Worm (Caenorhabditis elegans) whole organism, early embryonic: Measurements from ENCODE around the gene T16A1.2.

ENCODE experiments used
- aly-1 ChIP-seq: sonication (generic microtip); optimal IDR thresholded peaks from 2 replicates; lab custom pipeline; 2016; ENCODE audit warnings: missing genetic modification characterization, missing compliant biosample characterization
- ama-1 ChIP-seq: fragments of 150-350 bp; optimal IDR thresholded peaks from 2 replicates; lab custom pipeline; 2014
- hnd-1 ChIP-seq: sonication (generic microtip); optimal IDR thresholded peaks from 2 replicates; lab custom pipeline; 2016; ENCODE audit warnings: missing genetic modification characterization, missing compliant biosample characterization

DNA sequence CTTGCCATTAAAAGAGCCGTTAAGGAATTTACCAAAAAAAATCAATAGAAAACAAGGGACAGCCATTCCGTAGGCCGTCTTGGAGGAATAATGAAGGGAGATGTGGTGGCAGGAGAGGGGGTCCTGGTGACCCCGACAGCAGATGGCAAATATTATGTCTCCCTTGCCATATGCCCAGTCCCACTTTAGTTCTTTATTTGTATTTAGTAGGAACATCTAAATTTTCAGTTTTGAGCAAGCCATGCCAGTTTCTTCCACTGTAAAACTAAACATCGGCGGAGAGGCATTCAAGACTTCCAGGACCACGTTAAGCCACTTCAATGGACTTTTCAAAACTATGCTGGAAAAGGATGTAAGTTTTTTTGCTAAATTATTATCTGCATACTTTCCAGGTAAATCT lies 41.8 kb downstream of the T16A1.2 start, which contains the start of gene C40A11.4:
- TF ChIP-seq hnd-1 (tag; lab: Kevin White, UChicago), result no peak
- TF ChIP-seq ama-1 (lab: Kevin White, UChicago), result no peak
- no peak for TF ChIP-seq aly-1 (tag; lab: Kevin White, UChicago)
